Worm (Caenorhabditis elegans) whole organism, L3 larva: ENCODE measurements around the gene kvs-1.

Experiments
- ceh-9 ChIP-seq: sonication (generic microtip); optimal IDR thresholded peaks from 2 replicates; lab custom pipeline; 2018; ENCODE audit warnings: missing biosample characterization, missing genetic modification characterization
- pha-4 ChIP-seq: fragments of 150-350 bp; optimal IDR thresholded peaks from 2 replicates; lab custom pipeline; 2014; ENCODE audit warnings: missing biosample characterization, missing genetic modification reagents, missing genetic modification characterization

DNA sequence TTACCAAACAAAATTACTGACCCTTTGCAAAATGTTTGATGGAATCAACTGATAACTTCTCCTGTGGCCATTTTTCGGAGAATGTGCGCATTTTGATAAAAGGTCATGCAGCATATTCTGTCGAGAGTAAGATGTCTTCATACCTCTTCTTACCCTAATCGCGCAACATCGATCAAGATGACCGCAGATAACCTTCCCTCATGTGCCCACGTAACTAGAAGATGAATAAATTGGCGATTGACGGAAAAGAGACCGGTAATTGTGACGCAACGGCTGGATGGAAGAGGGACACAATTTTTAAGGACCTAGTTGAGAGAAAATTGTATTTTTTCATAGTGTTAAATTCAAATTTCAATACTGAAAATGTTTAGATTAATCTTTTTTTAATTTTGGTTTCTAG lies 66.1 kb downstream of the kvs-1 start:
- TF ChIP-seq ceh-9 (tag; lab: Kevin White, UChicago) (no peak), pha-4 (tag; lab: Kevin White, UChicago) (no peak)
